Fruit fly (Drosophila melanogaster) Kc167 (cell line): Measurements from ENCODE around the gene PDZ-GEF.

Experiments
- Myc ChIP-seq: fragments of >200 bp; optimal IDR thresholded peaks from 2 replicates; lab custom pipeline; 2017; ENCODE audit warnings: missing external identifiers
- Sin3A ChIP-seq: fragments of >200 bp; optimal IDR thresholded peaks from 2 replicates; lab custom pipeline; 2018; ENCODE audit warnings: missing external identifiers
- h ChIP-seq: fragments of >200 bp; optimal IDR thresholded peaks from 3 replicates; lab custom pipeline; 2018; ENCODE audit warnings: missing external identifiers
- insv ChIP-seq: fragments of >200 bp; optimal IDR thresholded peaks from 3 replicates; lab custom pipeline; 2018; ENCODE audit warnings: missing external identifiers
- psq ChIP-seq: fragments of >200 bp; optimal IDR thresholded peaks from 2 replicates; lab custom pipeline; 2017; ENCODE audit warnings: missing external identifiers
- ttk ChIP-seq: sonication (Bioruptor generic); optimal IDR thresholded peaks from 2 replicates; lab custom pipeline; 2017; ENCODE audit warnings: missing external identifiers

PDZ-GEF gene

DNA sequence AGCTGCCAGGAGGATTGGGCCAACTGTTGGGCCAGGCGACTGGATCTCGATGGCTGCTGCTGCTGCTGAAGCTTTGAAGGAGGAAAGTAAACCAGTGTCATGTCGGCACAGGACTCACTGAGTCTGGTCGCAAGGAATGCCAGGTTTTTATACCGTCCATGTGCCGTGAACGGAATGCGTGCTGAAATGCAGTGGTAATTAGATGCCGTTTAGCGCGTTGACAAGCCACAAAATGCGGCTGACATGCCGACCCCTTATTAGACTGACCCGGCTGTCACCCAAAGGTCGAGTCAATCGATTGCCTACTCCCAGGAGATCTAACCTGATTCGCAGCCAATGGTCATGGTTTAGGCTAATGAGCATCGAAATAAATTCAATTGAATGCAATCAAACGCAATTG lies 30.7 kb downstream of the PDZ-GEF start, which contains the start of gene ppk7:
Gene ppk7 (minus strand): TSS at position 101 of the 400 bp plus-strand sequence.
- TF ChIP-seq h: no peak
- TF ChIP-seq insv (lab: Kevin White, UChicago): no peak
- TF ChIP-seq ttk (lab: Kevin White, UChicago): no peak
- TF ChIP-seq Sin3A (lab: Kevin White, UChicago): no peak

DNA sequence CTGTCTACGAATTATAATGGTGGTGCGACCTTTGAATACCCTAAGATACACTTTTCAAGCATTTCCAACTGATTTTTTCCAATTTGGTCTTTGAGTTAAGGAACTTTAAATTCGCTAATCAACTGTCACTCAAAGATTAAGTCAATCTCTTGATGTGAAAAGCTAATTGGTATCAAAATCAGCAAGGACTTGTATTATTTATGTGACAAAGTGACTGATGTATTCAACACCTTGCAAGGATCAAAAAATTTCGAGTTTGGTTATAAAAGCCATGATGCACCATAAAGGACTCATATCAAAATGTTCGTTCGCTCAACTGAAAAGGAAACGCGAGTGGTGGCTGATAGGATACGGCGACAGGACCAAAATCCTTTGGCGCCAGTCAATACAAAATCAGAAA lies 31.1 kb downstream of the PDZ-GEF start, which contains the start of gene ppk14:
Gene ppk14 (plus strand): TSS at position 301 of the 400 bp plus-strand sequence.
- TF ChIP-seq psq (lab: Kevin White, UChicago) (no peak), Sin3A (lab: Kevin White, UChicago) (no peak), insv (lab: Kevin White, UChicago) (no peak), h (no peak), Myc (lab: Kevin White, UChicago) (no peak), ttk (lab: Kevin White, UChicago) (no peak)

DNA sequence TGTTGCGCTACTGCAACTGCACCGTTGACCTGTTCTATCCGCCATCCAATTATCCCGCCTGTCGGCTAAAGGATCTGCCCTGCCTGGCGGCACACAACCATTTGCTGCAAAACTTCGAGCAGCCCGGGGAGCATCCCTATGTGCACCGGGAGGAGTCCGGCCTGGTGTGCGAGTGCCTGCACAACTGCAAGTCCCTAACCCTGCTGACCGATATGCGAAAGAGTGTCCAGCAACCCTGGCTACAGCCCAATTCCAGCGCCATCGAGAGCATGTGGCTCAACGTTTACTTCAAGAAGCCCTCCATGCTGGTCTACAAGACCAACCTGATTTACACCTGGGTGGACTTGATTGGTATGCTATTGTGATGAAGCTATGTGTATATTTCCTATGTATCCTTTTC lies 32.6 kb downstream of the PDZ-GEF start:
- TF ChIP-seq ttk (lab: Kevin White, UChicago) (no peak), insv (lab: Kevin White, UChicago) (no peak), psq (lab: Kevin White, UChicago) (no peak), h (no peak), Myc (lab: Kevin White, UChicago) (no peak), Sin3A (lab: Kevin White, UChicago) (no peak)

DNA sequence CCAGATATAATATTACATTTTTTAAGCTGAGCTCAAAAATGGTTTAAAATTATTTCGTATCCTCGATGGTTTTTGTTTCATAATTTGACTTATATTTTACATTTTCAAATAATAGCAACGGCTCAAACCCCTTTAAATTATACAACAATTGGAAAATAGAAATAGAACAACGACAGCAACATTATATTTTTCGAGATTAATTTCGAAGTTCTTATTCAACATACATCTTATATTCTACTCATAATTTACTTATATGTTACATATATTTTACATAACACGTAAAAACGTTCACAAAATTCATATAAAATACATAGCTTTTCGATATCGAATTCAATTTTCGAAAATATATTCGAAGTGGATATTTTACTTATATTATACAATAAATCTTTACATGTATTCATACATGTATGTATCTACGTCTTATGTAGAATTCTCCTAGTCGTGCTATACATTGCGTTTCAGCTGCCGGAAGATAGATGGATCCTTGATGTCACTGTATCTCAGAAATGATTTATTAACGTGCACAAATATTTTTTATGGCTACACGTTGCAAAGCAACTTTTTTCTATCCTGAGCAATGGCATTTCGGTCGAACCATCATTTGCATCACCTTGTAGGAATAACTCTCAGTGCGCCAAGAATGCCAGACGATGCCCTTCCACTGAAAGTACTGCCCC lies 33.3 kb downstream of the PDZ-GEF start:
- TF ChIP-seq h: no peak
- TF ChIP-seq Sin3A (lab: Kevin White, UChicago): no peak
- no peak for TF ChIP-seq insv (lab: Kevin White, UChicago)
- TF ChIP-seq Myc (lab: Kevin White, UChicago): no peak
- no peak for TF ChIP-seq psq (lab: Kevin White, UChicago)
- TF ChIP-seq ttk (lab: Kevin White, UChicago): no peak

DNA sequence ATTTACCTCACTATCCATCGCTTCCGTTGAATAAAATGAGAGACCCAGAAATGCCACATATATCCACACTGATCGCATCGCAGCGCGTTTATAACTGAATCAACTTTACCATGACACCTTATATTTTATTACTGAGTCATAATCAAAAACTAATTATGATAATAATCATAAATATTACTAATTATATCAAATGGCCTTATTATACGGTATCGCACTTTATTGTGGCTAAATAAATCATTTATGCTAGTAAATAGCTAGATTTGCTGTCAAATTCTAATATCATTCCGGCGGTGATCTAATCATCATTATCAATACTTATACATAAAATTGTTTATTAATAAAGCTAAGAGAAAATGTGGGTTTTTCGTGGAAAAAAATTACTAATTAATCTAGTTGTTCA lies 34.7 kb downstream of the PDZ-GEF start, which contains the start of gene CG9500:
Gene CG9500 (minus strand): TSS at position 101 of the 400 bp plus-strand sequence.
- TF ChIP-seq Sin3A (lab: Kevin White, UChicago) (no peak), psq (lab: Kevin White, UChicago) (no peak), insv (lab: Kevin White, UChicago) (no peak), h (no peak), ttk (lab: Kevin White, UChicago) (no peak), Myc (lab: Kevin White, UChicago) (no peak)

DNA sequence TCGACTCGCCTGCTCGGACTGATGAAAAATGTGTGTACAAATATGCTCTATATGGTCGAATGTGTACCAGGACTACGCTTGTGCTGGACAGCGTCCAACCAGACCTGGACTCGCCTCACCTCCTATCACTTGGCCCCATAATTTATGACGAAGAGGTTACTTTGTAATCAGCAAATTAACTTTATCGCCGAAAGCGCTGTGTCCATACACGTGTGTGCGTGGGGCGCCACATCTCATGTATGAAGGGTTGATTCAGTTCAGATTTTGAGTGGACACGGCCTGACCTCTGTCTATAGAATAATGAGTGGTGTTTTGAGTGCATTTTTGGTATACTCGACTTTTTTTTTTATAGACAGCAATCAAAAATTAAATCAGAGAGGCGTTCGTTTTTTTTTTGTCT lies 36.5 kb downstream of the PDZ-GEF start:
- TF ChIP-seq psq (lab: Kevin White, UChicago) (no peak), ttk (lab: Kevin White, UChicago) (no peak), insv (lab: Kevin White, UChicago) (no peak), Myc (lab: Kevin White, UChicago) (no peak), h (no peak), Sin3A (lab: Kevin White, UChicago) (no peak)

DNA sequence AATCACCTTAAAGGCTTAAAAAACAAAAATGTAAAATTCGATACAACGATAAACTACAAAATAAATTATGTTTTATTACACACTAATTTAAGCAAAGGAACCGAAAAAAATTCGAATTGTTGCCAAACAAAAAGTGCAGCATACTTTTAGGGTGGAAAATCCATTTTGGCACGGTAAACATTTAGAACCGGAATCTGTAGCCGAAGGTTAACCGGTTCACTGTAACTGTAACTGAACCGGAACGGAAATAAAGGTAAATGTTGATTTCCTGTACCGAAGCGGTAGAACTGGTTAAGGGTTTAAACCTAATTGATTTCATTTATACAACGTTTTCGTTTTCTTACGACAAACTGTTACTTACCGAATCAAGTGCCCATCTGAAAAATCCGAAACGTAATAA lies 43.4 kb downstream of the PDZ-GEF start:
- no peak for TF ChIP-seq insv (lab: Kevin White, UChicago)
- TF ChIP-seq Myc (lab: Kevin White, UChicago): no peak
- TF ChIP-seq ttk (lab: Kevin White, UChicago): no peak
- no peak for TF ChIP-seq psq (lab: Kevin White, UChicago)
- no peak for TF ChIP-seq h
- TF ChIP-seq Sin3A (lab: Kevin White, UChicago): no peak

DNA sequence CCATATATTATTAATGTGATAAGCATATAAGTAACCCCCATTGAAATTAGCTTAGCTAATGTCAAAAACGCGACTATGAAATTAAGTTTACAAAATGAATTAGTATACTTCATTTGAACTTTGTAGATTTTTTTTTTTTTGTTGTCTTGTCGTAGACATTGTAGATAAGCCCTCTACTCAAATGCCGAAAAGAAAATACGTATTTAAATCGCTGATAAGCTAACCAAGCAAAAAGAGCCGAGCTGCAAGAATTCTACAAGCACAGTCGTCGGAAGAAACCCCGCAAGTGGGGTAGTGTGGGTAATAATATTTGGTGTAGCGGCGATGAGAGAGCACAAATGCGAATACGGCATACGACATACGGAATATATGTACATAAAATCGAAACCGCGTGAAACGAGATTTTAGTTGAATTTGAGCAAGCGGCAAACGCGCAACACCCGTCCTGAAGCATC lies 43.9 kb downstream of the PDZ-GEF start, which contains the start of gene Nepl4:
Gene Nepl4 (plus strand): TSS at position 405 of the 455 bp plus-strand sequence.
- no peak for TF ChIP-seq psq (lab: Kevin White, UChicago)
- no peak for TF ChIP-seq h
- TF ChIP-seq insv (lab: Kevin White, UChicago): no peak

DNA sequence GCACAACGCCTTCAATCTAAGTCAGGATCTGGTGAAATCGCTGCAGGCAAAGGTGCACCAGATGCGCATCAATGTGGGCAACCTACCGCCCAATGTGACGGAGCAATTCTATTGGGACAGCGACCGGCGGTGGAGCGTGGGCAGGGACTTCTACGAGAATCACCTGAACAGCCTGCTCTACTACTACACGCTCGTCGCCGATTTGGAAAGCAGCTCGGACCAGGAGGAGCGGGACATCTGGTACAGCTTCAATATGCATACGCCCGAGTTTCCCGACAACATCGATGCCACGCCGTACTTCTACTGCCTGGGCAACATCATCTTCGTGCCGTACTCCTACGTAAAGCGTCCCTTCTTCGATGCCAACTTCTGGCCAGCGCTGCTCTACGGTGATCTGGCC lies 45.7 kb downstream of the PDZ-GEF start:
- no peak for TF ChIP-seq Sin3A (lab: Kevin White, UChicago)
- no peak for TF ChIP-seq h
- TF ChIP-seq insv (lab: Kevin White, UChicago): no peak
- TF ChIP-seq ttk (lab: Kevin White, UChicago): peak; percentile 96

DNA sequence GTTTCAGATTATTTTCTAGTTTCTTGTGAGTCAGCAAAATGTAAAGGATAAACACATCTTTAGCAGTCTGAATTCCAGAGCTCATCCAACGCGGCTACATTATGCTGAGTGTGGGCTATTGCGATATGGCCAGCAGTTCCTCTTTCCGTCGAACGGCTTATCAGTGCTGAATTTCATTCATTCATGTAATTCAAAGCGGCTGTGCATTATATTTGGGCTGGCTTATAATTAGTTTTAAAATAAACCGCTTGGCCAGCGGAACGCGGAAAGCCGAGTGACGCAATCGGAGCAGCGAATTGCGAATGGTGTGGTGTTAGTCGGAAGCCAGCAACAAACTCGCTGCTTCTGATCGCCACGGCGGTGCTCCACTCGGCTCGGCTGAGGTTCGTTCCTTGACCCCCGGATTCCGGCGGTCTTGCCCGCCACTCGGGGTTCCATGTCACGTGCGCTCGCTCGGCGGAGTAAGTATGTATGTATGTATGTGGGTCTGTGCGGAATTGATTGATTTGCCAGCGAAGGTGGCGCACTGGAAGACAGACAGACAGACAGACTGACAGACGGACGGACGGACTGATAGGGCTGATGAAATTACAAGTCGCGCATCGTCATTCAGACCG lies 47.6 kb downstream of the PDZ-GEF start:
- TF ChIP-seq Myc (lab: Kevin White, UChicago) (no peak), ttk (lab: Kevin White, UChicago) (no peak), h (no peak), insv (lab: Kevin White, UChicago) (no peak), Sin3A (lab: Kevin White, UChicago) (no peak), psq (lab: Kevin White, UChicago) (no peak)

DNA sequence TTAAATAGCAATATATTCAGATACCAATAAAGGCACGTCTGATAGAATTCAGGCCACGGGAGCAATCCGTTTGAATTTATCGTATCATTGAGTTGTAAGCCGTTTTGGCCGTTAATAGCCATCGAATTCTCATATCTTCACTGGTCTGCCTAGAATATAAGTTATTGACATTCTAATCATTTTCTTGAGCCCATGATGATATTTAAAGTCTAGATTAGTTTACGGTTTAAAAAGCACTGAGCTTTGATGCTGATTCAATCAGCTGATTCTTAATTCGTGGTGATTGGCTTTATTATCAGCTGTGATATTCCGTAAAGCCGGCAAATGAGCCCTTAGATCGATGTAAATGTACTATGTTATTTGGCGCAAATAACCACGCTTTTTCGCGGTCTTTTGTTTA lies 48.5 kb downstream of the PDZ-GEF start, which contains the start of gene slam:
Gene slam (plus strand): TSS at position 301 of the 400 bp plus-strand sequence.
- no peak for TF ChIP-seq ttk (lab: Kevin White, UChicago)
- no peak for TF ChIP-seq insv (lab: Kevin White, UChicago)
- no peak for TF ChIP-seq Sin3A (lab: Kevin White, UChicago)
- TF ChIP-seq h: no peak
- no peak for TF ChIP-seq psq (lab: Kevin White, UChicago)
- no peak for TF ChIP-seq Myc (lab: Kevin White, UChicago)

DNA sequence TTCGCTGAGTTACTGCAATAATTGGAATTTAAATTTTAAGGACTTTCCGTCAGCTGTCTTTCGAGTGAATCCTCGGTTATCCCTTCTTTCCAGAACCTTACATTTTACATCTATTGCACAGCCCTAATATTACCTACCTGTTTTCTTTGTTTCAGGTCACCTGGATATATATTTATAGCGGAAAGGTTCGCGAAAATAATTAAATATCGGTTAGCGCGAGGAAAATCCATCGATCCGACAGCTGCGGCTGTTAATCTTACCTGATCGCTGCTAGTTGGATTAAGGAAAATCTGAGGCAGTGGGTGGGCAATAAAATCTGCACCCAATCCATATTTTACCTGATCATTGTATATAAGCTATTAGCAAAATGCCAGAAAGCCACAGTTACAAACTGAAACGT lies 49.6 kb downstream of the PDZ-GEF start:
- TF ChIP-seq ttk (lab: Kevin White, UChicago): no peak
- TF ChIP-seq Myc (lab: Kevin White, UChicago): no peak
- no peak for TF ChIP-seq psq (lab: Kevin White, UChicago)
- no peak for TF ChIP-seq Sin3A (lab: Kevin White, UChicago)
- TF ChIP-seq insv (lab: Kevin White, UChicago): no peak
- TF ChIP-seq h: no peak
